Fruit fly (Drosophila melanogaster) whole organism, embryonic: ENCODE results near the gene sunn.

Experiments used
- CG11398 ChIP-seq: fragments of 200-800 bp; sonication (Bioruptor generic); optimal IDR thresholded peaks from 2 replicates; lab custom pipeline; 2016; ENCODE audit warnings: missing biosample characterization, missing genetic modification characterization
- CG12659 ChIP-seq: fragments of 200-800 bp; sonication (Bioruptor generic); optimal IDR thresholded peaks from 3 replicates; lab custom pipeline; 2017; ENCODE audit warnings: mild to moderate bottlenecking, missing biosample characterization, missing genetic modification reagents, missing genetic modification characterization
- CG13894 ChIP-seq: fragments of 200-800 bp; sonication (Bioruptor generic); optimal IDR thresholded peaks from 3 replicates; lab custom pipeline; 2018; ENCODE audit warnings: missing biosample characterization, mild to moderate bottlenecking, missing genetic modification characterization, moderate library complexity
- CG14014 ChIP-seq: fragments of 200-800 bp; sonication (Bioruptor generic); IDR thresholded peaks from 2 replicates; pipeline ENCODE4 v1.3.6; 2022; ENCODE audit warnings: missing biosample characterization, missing genetic modification characterization
- CG14050 ChIP-seq: fragments of 200-800 bp; sonication (Bioruptor generic); IDR thresholded peaks from 3 replicates; pipeline ENCODE4 v1.3.6; 2022; ENCODE audit warnings: missing biosample characterization, missing genetic modification characterization
- CG14860 ChIP-seq: fragments of 200-800 bp; sonication (Bioruptor generic); IDR thresholded peaks from 3 replicates; pipeline ENCODE4 v1.3.6; 2022; ENCODE audit warnings: missing biosample characterization, missing genetic modification characterization; ENCODE audit not compliant: partially characterized antibody
- CG16863 ChIP-seq: fragments of 200-800 bp; sonication (Bioruptor generic); optimal IDR thresholded peaks from 3 replicates; lab custom pipeline; 2016; ENCODE audit warnings: missing biosample characterization, missing genetic modification characterization
- CG17612 ChIP-seq: fragments of 200-800 bp; sonication (Bioruptor generic); IDR thresholded peaks from 2 replicates; pipeline ENCODE4 v1.3.6; 2022; ENCODE audit warnings: missing biosample characterization, missing genetic modification characterization
- CG18262 ChIP-seq: fragments of 200-800 bp; optimal IDR thresholded peaks from 3 replicates; lab custom pipeline; 2019; ENCODE audit warnings: missing biosample characterization, mild to moderate bottlenecking, missing genetic modification characterization, moderate library complexity
- CG18764 ChIP-seq: fragments of 200-800 bp; sonication (Bioruptor generic); optimal IDR thresholded peaks from 3 replicates; lab custom pipeline; 2016; ENCODE audit warnings: missing biosample characterization, missing genetic modification characterization
- CG2712 ChIP-seq: fragments of 200-800 bp; optimal IDR thresholded peaks from 3 replicates; lab custom pipeline; 2019; ENCODE audit warnings: missing biosample characterization, mild to moderate bottlenecking, missing genetic modification characterization, moderate library complexity
- CG34376 ChIP-seq: fragments of 200-800 bp; sonication (Bioruptor generic); optimal IDR thresholded peaks from 2 replicates; lab custom pipeline; 2018; ENCODE audit warnings: missing biosample characterization, mild to moderate bottlenecking, missing genetic modification characterization
- CG3726 ChIP-seq: fragments of 200-800 bp; sonication (Bioruptor generic); IDR thresholded peaks from 3 replicates; pipeline ENCODE4, ENCODE4 v1.3.6; 2022; ENCODE audit warnings: missing biosample characterization, missing genetic modification characterization
- CG3838 ChIP-seq: fragments of 200-800 bp; sonication (Bioruptor generic); optimal IDR thresholded peaks from 3 replicates; lab custom pipeline; 2016; ENCODE audit warnings: missing biosample characterization, missing genetic modification characterization
- CG7271 ChIP-seq: fragments of 200-800 bp; sonication (Bioruptor generic); optimal IDR thresholded peaks from 2 replicates; lab custom pipeline; 2018; ENCODE audit warnings: missing biosample characterization, mild to moderate bottlenecking, missing genetic modification characterization, moderate library complexity
- CG7928 ChIP-seq: fragments of 200-800 bp; sonication (Bioruptor generic); optimal IDR thresholded peaks from 2 replicates; lab custom pipeline; 2017; ENCODE audit warnings: missing biosample characterization, mild to moderate bottlenecking, missing genetic modification characterization
- CG8478 ChIP-seq: fragments of >200 bp; optimal IDR thresholded peaks from 2 replicates; lab custom pipeline; 2018
- CG9609 ChIP-seq: fragments of 200-800 bp; sonication (Bioruptor generic); optimal IDR thresholded peaks from 3 replicates; lab custom pipeline; 2016; ENCODE audit warnings: missing biosample characterization, missing genetic modification characterization
- CG9727 ChIP-seq: fragments of 200-800 bp; sonication (Bioruptor generic); optimal IDR thresholded peaks from 3 replicates; lab custom pipeline; 2017; ENCODE audit warnings: missing biosample characterization, mild to moderate bottlenecking, missing genetic modification characterization
- CHES-1-like ChIP-seq: fragments of 200-800 bp; sonication (Bioruptor generic); optimal IDR thresholded peaks from 2 replicates; lab custom pipeline; 2016; ENCODE audit warnings: missing biosample characterization, missing genetic modification characterization
- Dp ChIP-seq: fragments of 200-800 bp; sonication (Bioruptor generic); optimal IDR thresholded peaks from 2 replicates; lab custom pipeline; 2018; ENCODE audit warnings: missing biosample characterization, mild to moderate bottlenecking, missing genetic modification characterization, moderate library complexity
- Fer2 ChIP-seq: fragments of 200-800 bp; sonication (Bioruptor generic); optimal IDR thresholded peaks from 2 replicates; lab custom pipeline; 2018; ENCODE audit warnings: missing biosample characterization, mild to moderate bottlenecking, missing genetic modification characterization, moderate library complexity
- Gug ChIP-seq: fragments of 200-800 bp; sonication (Bioruptor generic); IDR thresholded peaks from 4 replicates; pipeline ENCODE4 v1.3.6; 2022; ENCODE audit warnings: missing biosample characterization, missing genetic modification characterization
- Hmx ChIP-seq: fragments of 200-800 bp; sonication (Bioruptor generic); optimal IDR thresholded peaks from 2 replicates; lab custom pipeline; 2016; ENCODE audit warnings: missing biosample characterization, missing genetic modification characterization
- Jarid2 ChIP-seq: fragments of 200-800 bp; sonication (Bioruptor generic); optimal IDR thresholded peaks from 3 replicates; lab custom pipeline; 2017; ENCODE audit warnings: mild to moderate bottlenecking, missing biosample characterization, missing genetic modification reagents, missing genetic modification characterization
- Nf-YA ChIP-seq: fragments of 200-800 bp; sonication (Bioruptor generic); IDR thresholded peaks from 2 replicates; pipeline ENCODE4 v1.3.6; 2022; ENCODE audit warnings: missing biosample characterization, missing genetic modification characterization
- Ptx1 ChIP-seq: fragments of 200-800 bp; sonication (Bioruptor generic); IDR thresholded peaks from 2 replicates; pipeline ENCODE4 v1.3.6; 2022; ENCODE audit warnings: missing biosample characterization, missing genetic modification characterization
- Ssrp ChIP-seq: fragments of 200-800 bp; sonication (Bioruptor generic); optimal IDR thresholded peaks from 2 replicates; lab custom pipeline; 2018; ENCODE audit warnings: missing biosample characterization, mild to moderate bottlenecking, missing genetic modification characterization, moderate library complexity
- YL-1 ChIP-seq: fragments of 200-800 bp; sonication (Bioruptor generic); optimal IDR thresholded peaks from 3 replicates; lab custom pipeline; 2017; ENCODE audit warnings: missing biosample characterization, mild to moderate bottlenecking, missing genetic modification characterization
- ab ChIP-seq: fragments of 200-800 bp; sonication (Bioruptor generic); optimal IDR thresholded peaks from 2 replicates; lab custom pipeline; 2016; ENCODE audit warnings: missing biosample characterization, missing genetic modification characterization
- bcd ChIP-seq: fragments of 200-800 bp; sonication (Bioruptor generic); optimal IDR thresholded peaks from 2 replicates; lab custom pipeline; 2017; ENCODE audit warnings: missing biosample characterization, mild to moderate bottlenecking, missing genetic modification characterization
- bigmax ChIP-seq: fragments of 200-800 bp; sonication (Bioruptor generic); optimal IDR thresholded peaks from 2 replicates; lab custom pipeline; 2018; ENCODE audit warnings: missing biosample characterization, mild to moderate bottlenecking, missing genetic modification characterization
- cas ChIP-seq: fragments of 200-800 bp; sonication (Bioruptor generic); IDR thresholded peaks from 2 replicates; pipeline ENCODE4 v1.3.6; 2022; ENCODE audit warnings: missing biosample characterization, missing genetic modification characterization
- eyg ChIP-seq: fragments of 200-800 bp; sonication (Bioruptor generic); optimal IDR thresholded peaks from 3 replicates; lab custom pipeline; 2016; ENCODE audit warnings: missing biosample characterization, missing genetic modification characterization
- gcm ChIP-seq: fragments of 200-800 bp; sonication (Bioruptor generic); optimal IDR thresholded peaks from 2 replicates; lab custom pipeline; 2019; ENCODE audit warnings: missing biosample characterization, mild to moderate bottlenecking, missing genetic modification characterization, moderate library complexity
- gt ChIP-seq: fragments of 200-800 bp; sonication (Bioruptor generic); IDR thresholded peaks from 2 replicates; pipeline ENCODE4 v1.3.6; 2022; ENCODE audit warnings: missing biosample characterization, missing genetic modification characterization
- inv ChIP-seq: fragments of 200-800 bp; sonication (Bioruptor generic); IDR thresholded peaks from 2 replicates; pipeline ENCODE4 v1.3.6; 2022; ENCODE audit warnings: missing biosample characterization, missing genetic modification characterization; ENCODE audit not compliant: partially characterized antibody
- jumu ChIP-seq: fragments of 200-800 bp; sonication (Bioruptor generic); optimal IDR thresholded peaks from 3 replicates; lab custom pipeline; 2016; ENCODE audit warnings: missing biosample characterization, missing genetic modification characterization
- lbe ChIP-seq: fragments of 200-800 bp; sonication (Bioruptor generic); optimal IDR thresholded peaks from 2 replicates; lab custom pipeline; 2016; ENCODE audit warnings: missing biosample characterization, mild to moderate bottlenecking, missing genetic modification characterization
- lola ChIP-seq, 3 experiments: fragments of >200 bp in 2 of 3; fragments of 200-800 bp in 1 of 3; sonication (Bioruptor generic) in 1 of 3; optimal IDR thresholded peaks; 2 replicates each; lab custom pipeline; 2017 to 2019; ENCODE audit warnings: missing biosample characterization in 3 of 3, missing genetic modification characterization in 3 of 3, mild to moderate bottlenecking in 1 of 3, moderate library complexity in 1 of 3
- maf-S ChIP-seq: fragments of 200-800 bp; sonication (Bioruptor generic); optimal IDR thresholded peaks from 2 replicates; lab custom pipeline; 2016; ENCODE audit warnings: missing biosample characterization, missing genetic modification characterization
- prd ChIP-seq, 3 experiments: fragments of >200 bp in 2 of 3; fragments of 200-800 bp in 1 of 3; sonication (Bioruptor generic) in 1 of 3; optimal IDR thresholded peaks in 2 of 3; IDR thresholded peaks in 1 of 3; 2 replicates in 2 of 3; 3 replicates in 1 of 3; pipeline versions ENCODE4 v1.3.6 to Lab custom; 2017 to 2022; ENCODE audit warnings: missing biosample characterization in 1 of 3, missing genetic modification characterization in 1 of 3
- psq ChIP-seq: fragments of 200-800 bp; sonication (Bioruptor generic); optimal IDR thresholded peaks from 2 replicates; lab custom pipeline; 2017; ENCODE audit warnings: missing biosample characterization, missing genetic modification characterization
- shn ChIP-seq: fragments of 200-800 bp; sonication (Bioruptor generic); optimal IDR thresholded peaks from 3 replicates; lab custom pipeline; 2016; ENCODE audit warnings: missing biosample characterization, missing genetic modification characterization
- so ChIP-seq: fragments of 200-800 bp; sonication (Bioruptor generic); IDR thresholded peaks from 3 replicates; pipeline ENCODE4 v1.3.6; 2022; ENCODE audit warnings: missing biosample characterization, missing genetic modification characterization
- vnd ChIP-seq: fragments of 200-800 bp; sonication (Bioruptor generic); IDR thresholded peaks from 3 replicates; pipeline ENCODE4 v1.3.6; 2022; ENCODE audit warnings: missing biosample characterization, missing genetic modification characterization; ENCODE audit not compliant: partially characterized antibody
- vvl ChIP-seq: fragments of 200-800 bp; sonication (Bioruptor generic); IDR thresholded peaks from 2 replicates; pipeline ENCODE4 v1.3.6; 2022; ENCODE audit warnings: missing biosample characterization, missing genetic modification characterization
- wek ChIP-seq: fragments of 200-800 bp; sonication (Bioruptor generic); optimal IDR thresholded peaks from 3 replicates; lab custom pipeline; 2018; ENCODE audit warnings: missing biosample characterization, mild to moderate bottlenecking, missing genetic modification characterization, moderate library complexity
- yki ChIP-seq: fragments of >200 bp; optimal IDR thresholded peaks from 3 replicates; lab custom pipeline; 2018

sunn gene

DNA sequence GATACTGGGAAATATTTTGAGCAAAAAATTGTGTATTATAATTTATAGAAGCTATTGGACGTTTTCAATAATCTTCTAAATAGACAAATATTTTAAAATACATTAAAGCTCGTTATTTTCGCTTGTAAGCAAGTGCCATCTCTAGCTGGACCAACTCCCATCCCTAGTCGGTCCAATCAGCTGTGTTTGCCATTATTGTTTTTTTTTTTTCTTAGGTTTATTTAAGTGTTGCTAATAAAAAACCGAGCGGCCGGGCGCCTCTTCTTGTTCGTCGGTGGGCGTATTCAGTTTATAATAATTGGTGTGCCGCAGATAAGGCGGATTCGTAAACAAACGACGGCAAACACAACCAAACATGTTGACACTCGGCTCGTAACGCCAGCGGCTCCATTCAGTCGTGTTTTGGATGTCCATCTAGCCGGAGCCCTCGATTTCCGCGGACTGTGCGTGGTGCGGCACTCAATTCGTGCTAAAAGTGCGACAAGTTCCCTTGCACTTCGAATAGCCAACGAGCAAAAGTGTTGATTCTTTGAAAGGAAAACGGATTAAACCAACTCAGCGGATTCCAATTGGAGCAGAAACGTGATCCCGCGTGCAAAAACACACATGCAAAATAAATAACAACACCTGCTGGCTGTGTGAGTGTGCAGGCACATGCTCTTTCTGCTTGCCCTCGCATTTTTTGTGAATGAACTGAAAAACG lies 44.2 kb upstream of the sunn start, which contains the start of gene Sugb (continued):
- TF ChIP-seq jumu (peak; percentile 5), gt (no peak), cas (GFP tag; lab: Robert Waterston, UW) (no peak), shn (GFP tag; lab: Kevin White, UChicago) (no peak), CG14014 (peak; percentile 50; the same call in 1 of the 2 replicates), gcm (GFP tag; lab: Kevin White, UChicago) (peak; percentile 59), CG9609 (peak; percentile 40), CG7271 (tag; lab: Kevin White, UChicago) (no peak), CG13894 (tag; lab: Kevin White, UChicago) (peak; percentile 78), Jarid2 (GFP tag; lab: Kevin White, UChicago) (peak; percentile 56), Hmx (GFP tag; lab: Kevin White, UChicago) (peak; percentile 27), YL-1 (GFP tag; lab: Kevin White, UChicago) (peak; percentile 66), inv (0 out of 2 replicates have a peak, but pooled peaks have one; percentile 6), psq (GFP tag; lab: Kevin White, UChicago) (no peak), bcd (GFP tag; lab: Kevin White, UChicago) (no peak), bigmax (GFP tag; lab: Kevin White, UChicago) (peak; percentile 8), CG14860 (peak; percentile 56; the same call in 2 of the 3 replicates), CG18262 (tag; lab: Kevin White, UChicago) (peak; percentile 24), CG8478 (lab: Kevin White, UChicago) (no peak), CG12659 (peak; percentile 65), Gug (GFP tag; lab: Robert Waterston, UW) (peak; percentile 74; the same call in 2 of the 4 replicates), Ptx1 (GFP tag; lab: Robert Waterston, UW) (peak; percentile 56; the same call in 1 of the 2 replicates), lbe (GFP tag; lab: Kevin White, UChicago) (peak; percentile 62), CG14050 (0 out of 3 replicates have a peak, but pooled peaks have one; percentile 30), CG2712 (peak; percentile 20), CG9727 (peak; percentile 55), CG11398 (GFP tag; lab: Kevin White, UChicago) (no peak), lola (GFP tag; optimal IDR thresholded peaks at IDR 0.05; lab: Kevin White, UChicago) (peak in 1 of 3 experiments; percentile 5), so (no peak), CG17612 (no peak), wek (GFP tag; lab: Kevin White, UChicago) (peak; percentile 44), Ssrp (peak; percentile 4), Dp (no peak), Nf-YA (GFP tag; lab: Robert Waterston, UW) (no peak), yki (no peak), CG16863 (GFP tag; lab: Kevin White, UChicago) (peak; percentile 7), Fer2 (tag; lab: Kevin White, UChicago) (no peak), CG18764 (GFP tag; lab: Kevin White, UChicago) (peak; percentile 16), vnd (no peak), prd (optimal IDR thresholded peaks at IDR 0.05; lab: Kevin White, UChicago) (no peak), prd (GFP tag; IDR thresholded peaks at IDR 0.05; lab: Robert Waterston, UW) (peak; percentile 70), eyg (GFP tag; lab: Kevin White, UChicago) (no peak), CHES-1-like (GFP tag; lab: Kevin White, UChicago) (peak; percentile 69), vvl (peak; percentile 81), ab (GFP tag; lab: Kevin White, UChicago) (no peak), CG3838 (peak; percentile 56), CG34376 (peak; percentile 39), CG7928 (GFP tag; lab: Kevin White, UChicago) (no peak), CG3726 (GFP tag; lab: Robert Waterston, UW) (no peak), maf-S (peak; percentile 54)
